Fruit fly (Drosophila melanogaster): Measurements from ENCODE around the gene Cog8.

The Cog8 gene

DNA sequence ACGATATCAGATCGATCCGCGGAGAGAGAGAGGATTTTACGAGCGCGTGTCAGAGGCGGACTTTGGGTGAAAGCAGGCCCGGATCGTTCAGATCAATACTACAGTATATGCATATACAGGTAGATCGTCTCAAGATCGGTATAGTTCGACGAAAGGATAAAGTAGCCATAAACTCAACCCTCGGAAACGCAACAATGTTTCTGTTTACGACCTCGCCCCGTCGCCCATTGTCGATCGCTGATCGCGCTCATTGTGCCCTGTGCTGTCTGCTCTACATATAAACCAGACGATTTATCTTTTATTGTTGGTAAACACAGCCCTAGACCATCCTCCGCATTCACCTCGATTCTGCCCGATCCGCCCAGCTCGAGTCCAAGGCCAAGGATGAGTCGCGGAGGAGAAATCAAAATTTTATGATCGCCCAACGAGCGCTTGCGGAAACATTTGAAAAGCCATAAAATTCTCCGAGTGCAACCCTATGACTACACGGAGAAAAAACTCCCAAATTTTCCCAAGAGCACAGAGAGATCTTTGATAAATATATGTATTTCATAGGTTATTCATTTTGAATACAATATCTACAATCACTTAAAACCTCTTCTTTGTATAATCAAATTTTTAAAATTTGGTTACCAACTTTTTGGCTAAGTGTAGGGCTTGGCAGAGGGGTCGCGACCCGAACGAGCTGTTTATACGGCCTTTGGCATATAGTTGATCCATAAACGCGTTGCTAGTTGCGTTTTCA, 46.0 kb downstream of the Cog8 start (continued):
- TF ChIP-seq CG12391 (tag; optimal IDR thresholded peaks at IDR 0.05), result peak; percentile 81
- TF ChIP-seq CG30431 (GFP tag; optimal IDR thresholded peaks at IDR 0.05), result peak; percentile 42
- no peak for TF ChIP-seq CG9437 (GFP tag; optimal IDR thresholded peaks at IDR 0.05)
- no peak for TF ChIP-seq CG12769 (tag; optimal IDR thresholded peaks at IDR 0.05)
- no peak for TF ChIP-seq CG17568 (GFP tag; optimal IDR thresholded peaks at IDR 0.05)
- no peak for TF ChIP-seq CG43689 (GFP tag; IDR thresholded peaks at IDR 0.05)
- TF ChIP-seq mirr (GFP tag; optimal IDR thresholded peaks at IDR 0.05), result no peak
- peak; percentile 57 for TF ChIP-seq jumu (GFP tag; optimal IDR thresholded peaks at IDR 0.05)
- TF ChIP-seq stc (GFP tag; IDR thresholded peaks at IDR 0.05), result no peak
- peak; percentile 73 for TF ChIP-seq CG14710 (tag; optimal IDR thresholded peaks at IDR 0.05)
- TF ChIP-seq hbn (GFP tag; IDR thresholded peaks at IDR 0.05; ENCODE audit: partially characterized antibody), result no peak
- peak; percentile 73 for TF ChIP-seq CG4424 (GFP tag; optimal IDR thresholded peaks at IDR 0.05)
- TF ChIP-seq gcm (GFP tag; optimal IDR thresholded peaks at IDR 0.05), result peak; percentile 58
- TF ChIP-seq CG15601 (tag; optimal IDR thresholded peaks at IDR 0.05), result peak; percentile 56
- TF ChIP-seq chif (GFP tag; optimal IDR thresholded peaks at IDR 0.05), result peak; percentile 67 to 83
- no peak for TF ChIP-seq CG31365 (tag; optimal IDR thresholded peaks at IDR 0.05)
- TF ChIP-seq CG5180 (GFP tag; optimal IDR thresholded peaks at IDR 0.05), result no peak
- TF ChIP-seq ara (GFP tag; IDR thresholded peaks at IDR 0.05), result peak; percentile 71
- TF ChIP-seq dmrt99B (tag; optimal IDR thresholded peaks at IDR 0.05), result peak; percentile 35
- TF ChIP-seq CG4730 (GFP tag; IDR thresholded peaks at IDR 0.05), result no peak
- TF ChIP-seq CG14050 (GFP tag; IDR thresholded peaks at IDR 0.05), result no peak
- TF ChIP-seq bab2 (GFP tag; optimal IDR thresholded peaks at IDR 0.05), result peak; percentile 22
- TF ChIP-seq E2f2 (GFP tag; IDR thresholded peaks at IDR 0.05), result 0 out of 2 replicates have a peak, but pooled peaks have one; percentile 9
- TF ChIP-seq CG17359 (tag; optimal IDR thresholded peaks at IDR 0.05), result no peak
- TF ChIP-seq CG12942 (GFP tag; optimal IDR thresholded peaks at IDR 0.05), result peak; percentile 27
- peak; percentile 66 for TF ChIP-seq CoRest (tag; optimal IDR thresholded peaks at IDR 0.05)
- peak; percentile 49 for TF ChIP-seq Mes4 (GFP tag; optimal IDR thresholded peaks at IDR 0.05)
- no peak for TF ChIP-seq bbx (GFP tag; IDR thresholded peaks at IDR 0.05; ENCODE audit: partially characterized antibody)
- peak; percentile 64 for TF ChIP-seq CG6254 (GFP tag; optimal IDR thresholded peaks at IDR 0.05)
- no peak for TF ChIP-seq CG12071 (GFP tag; optimal IDR thresholded peaks at IDR 0.05)
- TF ChIP-seq Asciz (GFP tag; optimal IDR thresholded peaks at IDR 0.05), result no peak
- TF ChIP-seq CG17612 (GFP tag; IDR thresholded peaks at IDR 0.05), result no peak
- no peak for TF ChIP-seq gcm2 (GFP tag; optimal IDR thresholded peaks at IDR 0.05)
- peak; percentile 58 for TF ChIP-seq Sox102F (GFP tag; optimal IDR thresholded peaks at IDR 0.05)
- no peak for TF ChIP-seq klu (GFP tag; IDR thresholded peaks at IDR 0.05)
- peak; percentile 80 for TF ChIP-seq CG17328 (GFP tag; IDR thresholded peaks at IDR 0.05)
- peak; percentile 13 for TF ChIP-seq nerfin-1 (tag; optimal IDR thresholded peaks at IDR 0.05)
- peak; percentile 29; the same call in 1 of the 2 replicates for TF ChIP-seq CG10366 (GFP tag; IDR thresholded peaks at IDR 0.05)
- TF ChIP-seq D19A (tag; optimal IDR thresholded peaks at IDR 0.05), result peak; percentile 69
- no peak for TF ChIP-seq knrl (GFP tag; IDR thresholded peaks at IDR 0.05; ENCODE audit: partially characterized antibody)
- TF ChIP-seq stwl (tag; optimal IDR thresholded peaks at IDR 0.05), result peak; percentile 0
- TF ChIP-seq CG2875 (GFP tag; optimal IDR thresholded peaks at IDR 0.05), result peak; percentile 42
- no peak for TF ChIP-seq en (GFP tag; optimal IDR thresholded peaks at IDR 0.05)
- no peak for TF ChIP-seq CG6854 (GFP tag; optimal IDR thresholded peaks at IDR 0.05)
- peak; percentile 76 for TF ChIP-seq CG8388 (GFP tag; optimal IDR thresholded peaks at IDR 0.05)
- no peak for TF ChIP-seq Dref (GFP tag; IDR thresholded peaks at IDR 0.05)
- TF ChIP-seq CG9609 (GFP tag; optimal IDR thresholded peaks at IDR 0.05), result peak; percentile 30
- peak; percentile 76 for TF ChIP-seq CG10267 (tag; optimal IDR thresholded peaks at IDR 0.05)
- TF ChIP-seq CG32767 (GFP tag; IDR thresholded peaks at IDR 0.05), result no peak
